Worm (Caenorhabditis elegans): Measurements from ENCODE around the gene R07A4.3.

Gene R07A4.3

DNA sequence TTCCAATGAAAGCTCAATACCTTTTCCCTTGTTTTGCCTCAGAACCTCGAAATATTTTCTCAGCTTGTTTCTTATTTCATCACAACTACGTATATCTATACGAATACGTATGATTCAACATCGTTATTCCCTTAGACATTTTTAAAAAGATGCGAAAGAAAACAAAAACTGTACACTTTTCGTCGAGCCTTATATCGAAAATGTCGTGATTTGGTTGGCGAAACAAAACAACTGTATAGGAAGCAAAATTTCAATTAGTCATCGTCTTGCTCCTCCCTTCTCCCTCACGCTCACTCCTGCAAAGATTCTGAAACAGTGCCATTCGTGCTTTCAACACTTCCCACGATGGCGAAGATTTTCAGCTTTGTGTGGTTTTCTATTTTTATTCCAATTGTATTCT, 33.7 kb downstream of the R07A4.3 start, which contains the start of gene ttr-14:
Gene ttr-14 (plus strand): TSS at position 301 of the 400 bp plus-strand sequence.
- TF ChIP-seq ceh-88 (GFP tag; IDR thresholded peaks at IDR 0.05): no peak
- TF ChIP-seq aly-2 (tag; optimal IDR thresholded peaks at IDR 0.05): no peak
- no peak for TF ChIP-seq skn-1 (tag; optimal IDR thresholded peaks at IDR 0.05)
- no peak for TF ChIP-seq ets-5 (GFP tag; IDR thresholded peaks at IDR 0.05)
- TF ChIP-seq nhr-28 (tag; optimal IDR thresholded peaks at IDR 0.05): no peak

DNA sequence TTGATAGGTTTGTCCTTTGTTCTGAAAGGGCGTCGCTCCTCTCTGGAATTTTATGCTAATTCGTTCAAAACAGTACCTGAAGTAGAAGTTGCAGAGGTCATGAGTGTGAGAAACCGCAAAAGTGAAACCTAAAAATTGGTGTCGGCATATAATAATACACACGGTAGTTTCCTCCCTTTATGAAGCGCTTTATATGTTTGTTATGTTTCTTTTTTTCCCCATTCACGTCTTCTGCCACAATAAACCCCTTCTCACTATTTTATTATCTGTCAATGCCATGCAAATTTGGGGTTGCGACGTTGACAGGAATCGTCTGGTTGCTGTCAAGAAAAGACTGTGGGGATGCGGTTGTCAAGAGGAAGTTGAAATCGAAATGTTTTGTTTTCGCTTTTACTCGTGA, 38.9 kb downstream of the R07A4.3 start, which contains the start of gene vap-2:
Gene vap-2 (minus strand): TSS at position 101 of the 400 bp plus-strand sequence.
- TF ChIP-seq ceh-90 (tag; optimal IDR thresholded peaks at IDR 0.05) (no peak), dpl-1 (GFP tag; optimal IDR thresholded peaks at IDR 0.05) (no peak), hpl-2 (GFP tag; optimal IDR thresholded peaks at IDR 0.05) (no peak), efl-1 (optimal IDR thresholded peaks at IDR 0.05) (no peak), efl-1 (GFP tag; optimal IDR thresholded peaks at IDR 0.05 in 1 of 2) (no peak), Y116A8C.19 (tag; optimal IDR thresholded peaks at IDR 0.05; ENCODE audit: borderline replicate concordance) (no peak), swsn-7 (tag; optimal IDR thresholded peaks at IDR 0.05) (no peak), ets-5 (GFP tag; IDR thresholded peaks at IDR 0.05) (no peak), C04F5.9 (tag; optimal IDR thresholded peaks at IDR 0.05) (no peak), mdl-1 (tag; optimal IDR thresholded peaks at IDR 0.05) (no peak), nhr-85 (tag) (no peak), blmp-1 (tag; optimal IDR thresholded peaks at IDR 0.05) (no peak), rnt-1 (tag; optimal IDR thresholded peaks at IDR 0.05) (no peak), nhr-71 (tag; optimal IDR thresholded peaks at IDR 0.05) (no peak), lsy-2 (tag; optimal IDR thresholded peaks at IDR 0.05) (no peak), hlh-17 (GFP tag; optimal IDR thresholded peaks at IDR 0.05; ENCODE audit: borderline replicate concordance) (no peak), isw-1 (GFP tag; IDR thresholded peaks at IDR 0.05) (no peak), mef-2 (tag; optimal IDR thresholded peaks at IDR 0.05) (no peak), nhr-20 (tag; optimal IDR thresholded peaks at IDR 0.05) (no peak)

DNA sequence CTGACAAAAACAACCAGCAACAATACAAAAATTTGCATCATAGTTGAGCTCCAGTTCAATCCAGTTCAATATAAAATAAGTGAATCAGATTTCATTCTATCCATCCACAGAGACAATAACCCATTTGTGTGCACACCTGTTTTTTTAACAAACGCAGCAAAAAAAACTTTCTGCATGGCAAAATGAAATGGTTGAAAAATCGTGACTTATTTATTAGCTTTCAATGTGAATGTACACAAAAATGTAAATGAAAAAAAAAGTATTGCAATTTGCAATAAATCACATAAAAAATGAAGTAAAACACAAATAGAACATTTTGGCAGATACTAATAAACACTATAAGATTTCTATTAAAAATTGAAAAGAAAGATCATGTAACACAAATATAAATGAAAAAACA, 41.1 kb downstream of the R07A4.3 start, which contains the start of gene T05A10.6:
Gene T05A10.6 (minus strand): TSS at position 101 of the 400 bp plus-strand sequence.
- no peak for TF ChIP-seq pax-3 (tag; optimal IDR thresholded peaks at IDR 0.05)
- no peak for TF ChIP-seq elt-3 (tag; optimal IDR thresholded peaks at IDR 0.05)
- no peak for TF ChIP-seq lin-35 (GFP tag; optimal IDR thresholded peaks at IDR 0.05)
- TF ChIP-seq nhr-77 (tag; optimal IDR thresholded peaks at IDR 0.05): no peak
- no peak for TF ChIP-seq ceh-63 (GFP tag; optimal IDR thresholded peaks at IDR 0.05)
- no peak for TF ChIP-seq grh-1 (GFP tag; IDR thresholded peaks at IDR 0.05)
- TF ChIP-seq vab-15 (tag; optimal IDR thresholded peaks at IDR 0.05): no peak
- no peak for TF ChIP-seq snu-23 (GFP tag; optimal IDR thresholded peaks at IDR 0.05)
- TF ChIP-seq nhr-12 (tag; optimal IDR thresholded peaks at IDR 0.05): no peak
- no peak for TF ChIP-seq nhr-47 (tag; optimal IDR thresholded peaks at IDR 0.05)

DNA sequence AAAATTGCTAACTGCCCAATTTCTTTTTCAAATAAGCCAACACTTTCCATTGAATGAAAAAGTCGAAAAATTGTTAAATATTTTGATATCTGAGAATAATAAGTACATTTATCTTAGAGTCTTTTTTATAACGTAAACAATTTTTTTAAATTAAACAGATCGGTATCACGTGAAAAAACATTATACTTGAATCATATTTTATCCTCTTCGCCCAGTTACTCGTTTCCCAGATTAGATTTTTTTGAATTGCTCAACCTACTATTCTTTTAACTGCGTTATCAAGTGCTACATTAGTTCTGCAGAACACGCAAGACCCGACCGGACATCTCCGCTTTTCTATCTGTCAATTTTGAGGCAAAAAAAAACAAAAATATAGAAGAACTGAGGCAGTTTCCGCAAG, 50.9 kb downstream of the R07A4.3 start, which contains the start of gene F31B12.4:
Gene F31B12.4 (plus strand): TSS at position 301 of the 400 bp plus-strand sequence.
- TF ChIP-seq nhr-76 (tag; optimal IDR thresholded peaks at IDR 0.05) (no peak), lin-39 (tag; optimal IDR thresholded peaks at IDR 0.05) (no peak)
